Worm (Caenorhabditis elegans) whole organism, L2 larva: ENCODE results near the gene W06D11.3.

Experiments used
- nhr-237 ChIP-seq: fragments of 150-350 bp; optimal IDR thresholded peaks from 2 replicates; lab custom pipeline; 2014; ENCODE audit warnings: missing biosample characterization, missing genetic modification characterization
- ztf-11 ChIP-seq: sonication (generic microtip); optimal IDR thresholded peaks from 2 replicates; lab custom pipeline; 2017; ENCODE audit warnings: missing biosample characterization, missing genetic modification characterization

DNA sequence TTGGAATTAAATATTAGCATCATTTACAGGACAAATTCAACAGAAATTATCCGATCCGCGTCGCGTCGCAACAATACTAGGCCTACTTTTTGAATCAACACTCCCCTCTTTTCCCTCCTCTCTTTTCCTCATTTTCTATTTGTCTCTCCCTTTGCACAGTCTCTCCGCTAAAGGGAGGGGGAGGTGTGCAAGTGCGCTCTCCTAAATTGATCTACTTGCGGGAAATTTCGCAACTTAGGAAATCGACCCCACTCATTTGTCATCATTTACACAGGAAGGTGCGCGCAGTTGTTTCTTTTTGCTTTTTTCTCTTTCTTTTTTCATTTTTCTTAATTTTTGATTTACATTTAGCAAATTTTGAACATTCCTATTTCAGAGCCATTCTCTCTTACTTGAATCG, 15.6 kb upstream of the W06D11.3 start, which contains the start of gene C04B4.2:
- TF ChIP-seq nhr-237 (tag; lab: Kevin White, UChicago) (no peak), ztf-11 (tag; lab: Kevin White, UChicago) (no peak)
